Worm (Caenorhabditis elegans) whole organism, late embryonic: Measurements from ENCODE around the gene fbxb-92.

Source experiments
- F13H6.1 ChIP-seq: sonication (generic microtip); optimal IDR thresholded peaks from 2 replicates; lab custom pipeline; 2016; ENCODE audit warnings: missing genetic modification characterization, missing compliant biosample characterization
- K02D7.2 ChIP-seq: sonication (generic microtip); optimal IDR thresholded peaks from 2 replicates; lab custom pipeline; 2017; ENCODE audit warnings: mild to moderate bottlenecking, missing genetic modification characterization, missing compliant biosample characterization
- K09A11.1 ChIP-seq: sonication (generic microtip); optimal IDR thresholded peaks from 2 replicates; lab custom pipeline; 2017; ENCODE audit warnings: antibody characterized with exemption, mild to moderate bottlenecking, missing genetic modification characterization, missing compliant biosample characterization; ENCODE audit not compliant: insufficient read depth
- Y22D7AL.16 ChIP-seq: sonication (generic microtip); optimal IDR thresholded peaks from 2 replicates; lab custom pipeline; 2016; ENCODE audit warnings: missing genetic modification characterization, missing compliant biosample characterization
- ahr-1 ChIP-seq: sonication (generic microtip); optimal IDR thresholded peaks from 2 replicates; lab custom pipeline; 2016; ENCODE audit warnings: missing genetic modification characterization, missing compliant biosample characterization
- ceh-14 ChIP-seq: sonication (generic microtip); optimal IDR thresholded peaks from 2 replicates; lab custom pipeline; 2016; ENCODE audit warnings: missing genotype, missing genetic modification characterization, missing compliant biosample characterization
- ceh-2 ChIP-seq: sonication (generic microtip); optimal IDR thresholded peaks from 2 replicates; lab custom pipeline; 2016; ENCODE audit warnings: missing genotype, missing genetic modification characterization, missing compliant biosample characterization
- ceh-22 ChIP-seq: sonication (generic microtip); optimal IDR thresholded peaks from 2 replicates; lab custom pipeline; 2017; ENCODE audit warnings: missing biosample characterization, missing genetic modification characterization
- ceh-24 ChIP-seq: sonication (generic microtip); optimal IDR thresholded peaks from 2 replicates; lab custom pipeline; 2016; ENCODE audit warnings: mild to moderate bottlenecking, missing genetic modification characterization, missing compliant biosample characterization
- ceh-31 ChIP-seq: sonication (generic microtip); optimal IDR thresholded peaks from 2 replicates; lab custom pipeline; 2016; ENCODE audit warnings: missing genetic modification characterization, missing compliant biosample characterization
- ceh-45 ChIP-seq: fragments of 200-800 bp; sonication (Bioruptor generic); IDR thresholded peaks from 2 replicates; pipeline ENCODE4 v1.3.6; 2022; ENCODE audit warnings: missing genetic modification reagents, missing genetic modification characterization, missing compliant biosample characterization
- dmd-4 ChIP-seq: sonication (generic microtip); optimal IDR thresholded peaks from 2 replicates; lab custom pipeline; 2016; ENCODE audit warnings: borderline replicate concordance, missing genetic modification characterization, missing compliant biosample characterization
- elt-2 ChIP-seq: sonication (generic microtip); optimal IDR thresholded peaks from 2 replicates; lab custom pipeline; 2016; ENCODE audit warnings: missing genetic modification reagents, missing genetic modification characterization, missing compliant biosample characterization
- elt-4 ChIP-seq: sonication (generic microtip); optimal IDR thresholded peaks from 2 replicates; lab custom pipeline; 2016; ENCODE audit warnings: missing genetic modification characterization, missing compliant biosample characterization
- ets-4 ChIP-seq: sonication (generic microtip); optimal IDR thresholded peaks from 2 replicates; lab custom pipeline; 2016; ENCODE audit warnings: missing genetic modification characterization, missing compliant biosample characterization
- eyg-1 ChIP-seq: sonication (generic microtip); optimal IDR thresholded peaks from 2 replicates; lab custom pipeline; 2016; ENCODE audit warnings: missing genotype, missing genetic modification characterization, missing compliant biosample characterization
- fkh-10 ChIP-seq: fragments of 150-350 bp; optimal IDR thresholded peaks from 2 replicates; lab custom pipeline; 2014; ENCODE audit warnings: missing biosample characterization, missing genetic modification reagents, missing genetic modification characterization
- hlh-13 ChIP-seq: fragments of 200-800 bp; sonication (Bioruptor generic); optimal IDR thresholded peaks from 2 replicates; lab custom pipeline; 2018; ENCODE audit warnings: mild to moderate bottlenecking, missing genetic modification characterization, missing compliant biosample characterization
- hlh-15 ChIP-seq: sonication (generic microtip); optimal IDR thresholded peaks from 2 replicates; lab custom pipeline; 2016; ENCODE audit warnings: missing genetic modification characterization, missing compliant biosample characterization
- hlh-6 ChIP-seq: sonication (generic microtip); optimal IDR thresholded peaks from 2 replicates; lab custom pipeline; 2016; ENCODE audit warnings: missing genotype, missing genetic modification characterization, missing compliant biosample characterization
- lim-6 ChIP-seq: sonication (generic microtip); optimal IDR thresholded peaks from 2 replicates; lab custom pipeline; 2016; ENCODE audit warnings: missing genetic modification characterization, missing compliant biosample characterization
- madf-2 ChIP-seq: sonication (generic microtip); optimal IDR thresholded peaks from 2 replicates; lab custom pipeline; 2017; ENCODE audit warnings: missing genetic modification characterization, missing compliant biosample characterization
- mec-3 ChIP-seq: sonication (generic microtip); optimal IDR thresholded peaks from 2 replicates; lab custom pipeline; 2016; ENCODE audit warnings: borderline replicate concordance, missing genetic modification characterization, missing compliant biosample characterization
- npax-4 ChIP-seq: sonication (generic microtip); optimal IDR thresholded peaks from 2 replicates; lab custom pipeline; 2016; ENCODE audit warnings: missing genetic modification characterization, missing compliant biosample characterization
- pag-3 ChIP-seq: sonication (generic microtip); optimal IDR thresholded peaks from 2 replicates; lab custom pipeline; 2016; ENCODE audit warnings: missing compliant biosample characterization, missing genetic modification characterization, borderline replicate concordance
- pha-2 ChIP-seq: sonication (generic microtip); optimal IDR thresholded peaks from 2 replicates; lab custom pipeline; 2017; ENCODE audit warnings: mild to moderate bottlenecking, missing genetic modification characterization, missing compliant biosample characterization
- pha-4 ChIP-seq: fragments of 150-350 bp; optimal IDR thresholded peaks from 2 replicates; lab custom pipeline; 2018; ENCODE audit warnings: missing biosample characterization, missing genetic modification reagents, missing genetic modification characterization
- ref-2 ChIP-seq: sonication (generic microtip); optimal IDR thresholded peaks from 2 replicates; lab custom pipeline; 2016; ENCODE audit warnings: missing genetic modification characterization, missing compliant biosample characterization
- sox-2 ChIP-seq: fragments of 200-800 bp; sonication (Bioruptor generic); IDR thresholded peaks from 2 replicates; pipeline ENCODE4 v1.3.6; 2022; ENCODE audit warnings: missing genetic modification reagents, missing genetic modification characterization, missing compliant biosample characterization
- syd-9 ChIP-seq: sonication (generic microtip); optimal IDR thresholded peaks from 2 replicates; lab custom pipeline; 2016; ENCODE audit warnings: mild to moderate bottlenecking, missing genetic modification characterization, moderate library complexity, missing compliant biosample characterization
- tbx-2 ChIP-seq: sonication (generic microtip); optimal IDR thresholded peaks from 2 replicates; lab custom pipeline; 2016; ENCODE audit warnings: missing genetic modification characterization, missing compliant biosample characterization
- unc-3 ChIP-seq, 2 experiments: fragments of 200-800 bp in 1 of 2; sonication (Bioruptor generic) in 1 of 2; sonication (generic microtip) in 1 of 2; conservative IDR thresholded peaks in 1 of 2; optimal IDR thresholded peaks in 1 of 2; 2 replicates each; pipeline versions ENCODE4 v1.3.6 to Lab custom; 2016 to 2022; ENCODE audit warnings: missing compliant biosample characterization in 2 of 2, missing genetic modification characterization in 2 of 2, missing genetic modification reagents in 1 of 2
- unc-42 ChIP-seq: sonication (generic microtip); optimal IDR thresholded peaks from 2 replicates; lab custom pipeline; 2016; ENCODE audit warnings: missing genotype, missing genetic modification characterization, missing compliant biosample characterization
- unc-55 ChIP-seq: sonication (generic microtip); optimal IDR thresholded peaks from 2 replicates; lab custom pipeline; 2017; ENCODE audit warnings: missing biosample characterization, missing genetic modification reagents, missing genetic modification characterization

The fbxb-92 gene

ce11 chrII:3724175-3724715, 23.1 kb downstream of the fbxb-92 start, which contains the start of gene C46E10.1:
C46E10.1 (plus strand) TSS chrII:3724225.
- TF ChIP-seq elt-2 (no peak), mec-3 (tag; lab: Kevin White, UChicago) (peak; percentile 6), ets-4 (no peak)

DNA sequence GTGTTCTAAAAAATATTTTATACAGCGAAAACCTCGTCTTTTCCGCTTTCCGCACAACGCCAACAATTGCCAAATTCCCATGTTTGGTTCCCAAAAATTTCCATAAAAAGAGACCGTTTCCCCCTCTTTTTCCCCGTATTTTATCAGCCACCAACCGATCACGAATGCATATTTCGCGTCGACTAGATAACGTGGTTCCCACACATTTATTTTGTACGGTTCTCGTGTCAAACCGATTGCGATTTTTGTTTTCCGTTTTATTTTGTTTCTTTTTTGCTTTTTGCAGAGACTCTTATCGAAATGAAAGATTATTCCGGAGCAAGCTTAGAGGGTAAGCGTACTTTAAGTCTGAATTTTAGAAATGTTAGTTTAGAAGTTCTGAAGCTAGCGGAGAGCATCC, 26.3 kb downstream of the fbxb-92 start, which contains the start of gene C46E10.3:
C46E10.3 (plus strand) TSS at position 301 of the 400 bp plus-strand sequence.
- no peak for TF ChIP-seq ceh-2
- TF ChIP-seq F13H6.1 (tag; lab: Kevin White, UChicago), result no peak
- no peak for TF ChIP-seq syd-9 (tag; lab: Kevin White, UChicago)
- no peak for TF ChIP-seq ceh-14 (tag; lab: Kevin White, UChicago)
- TF ChIP-seq lim-6 (tag; lab: Kevin White, UChicago), result no peak
- no peak for TF ChIP-seq hlh-15 (tag; lab: Kevin White, UChicago)
- TF ChIP-seq ref-2 (tag; lab: Kevin White, UChicago), result no peak
- no peak for TF ChIP-seq pag-3 (tag; lab: Kevin White, UChicago)
- no peak for TF ChIP-seq ahr-1
- TF ChIP-seq K09A11.1 (tag; lab: Kevin White, UChicago), result no peak
- TF ChIP-seq unc-3 (GFP tag; conservative IDR thresholded peaks at IDR 0.05; lab: Robert Waterston, UW), result no peak
- TF ChIP-seq unc-3 (tag; optimal IDR thresholded peaks at IDR 0.05; lab: Kevin White, UChicago), result no peak
- no peak for TF ChIP-seq sox-2 (GFP tag; lab: Robert Waterston, UW)
- TF ChIP-seq, all 69 proteins: peak for 0

ce11 chrII:3716961-3717360, 30.3 kb downstream of the fbxb-92 start, which contains the start of gene fbxc-52:
fbxc-52 (plus strand) TSS chrII:3717261.
- TF ChIP-seq ceh-31 (no peak), elt-4 (tag; lab: Kevin White, UChicago) (no peak), npax-4 (tag; lab: Kevin White, UChicago) (no peak), dmd-4 (tag; lab: Kevin White, UChicago) (no peak), F13H6.1 (tag; lab: Kevin White, UChicago) (no peak), ets-4 (no peak), ceh-24 (no peak), ceh-45 (no peak), eyg-1 (no peak), tbx-2 (tag; lab: Kevin White, UChicago) (no peak)

DNA sequence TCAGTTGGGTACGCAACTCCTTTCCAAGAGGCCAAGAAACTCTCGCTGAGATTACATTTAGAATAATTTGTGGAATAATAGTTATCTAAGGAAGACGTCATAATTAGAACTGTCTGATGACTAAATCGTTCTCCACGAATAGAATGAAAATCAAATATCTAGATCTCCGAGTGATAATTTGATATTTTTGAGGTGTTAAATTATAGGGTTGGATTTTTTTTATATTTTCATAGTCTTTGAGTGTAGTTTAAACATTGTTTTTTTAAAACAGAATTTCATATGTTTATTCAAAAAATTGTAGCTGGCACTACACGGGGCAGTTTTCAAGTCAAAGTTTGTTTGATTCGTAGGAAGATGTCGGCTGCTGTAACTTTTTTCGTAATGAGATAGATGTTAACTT, 30.9 kb downstream of the fbxb-92 start, which contains the start of gene srh-99:
srh-99 (minus strand) TSS at position 101 of the 400 bp plus-strand sequence.
- TF ChIP-seq hlh-13 (GFP tag; lab: Kevin White, UChicago) (no peak), fkh-10 (no peak), pha-4 (tag; lab: Kevin White, UChicago) (no peak), unc-55 (GFP tag; lab: Kevin White, UChicago) (no peak), unc-42 (tag; lab: Kevin White, UChicago) (no peak), Y22D7AL.16 (no peak), madf-2 (tag; lab: Kevin White, UChicago) (no peak), npax-4 (tag; lab: Kevin White, UChicago) (no peak), K02D7.2 (tag; lab: Kevin White, UChicago) (no peak), unc-3 (GFP tag; conservative IDR thresholded peaks at IDR 0.05; lab: Robert Waterston, UW) (no peak), unc-3 (tag; optimal IDR thresholded peaks at IDR 0.05; lab: Kevin White, UChicago) (no peak), pha-2 (tag; lab: Kevin White, UChicago) (no peak), hlh-6 (tag; lab: Kevin White, UChicago) (no peak), ceh-22 (tag; lab: Kevin White, UChicago) (no peak), hlh-15 (tag; lab: Kevin White, UChicago) (no peak), syd-9 (tag; lab: Kevin White, UChicago) (no peak)
